Fruit fly (Drosophila melanogaster): Measurements from ENCODE around the gene pix.

dm6 chr3L:8997686-8998239 lies 23.2 kb upstream of the pix start, which contains the start of the genes smg and CG5087:
- TF ChIP-seq CG32121 (GFP tag; IDR thresholded peaks at IDR 0.05): peak; percentile 22; the same call in 1 of the 2 replicates
- no peak for TF ChIP-seq EcR (GFP tag; optimal IDR thresholded peaks at IDR 0.05)

Data from whole organism, pupa.